Worm (Caenorhabditis elegans): Measurements from ENCODE around the gene C14B9.2.

Gene C14B9.2

ce11 chrIII:8100960-8101359 is 32.5 kb upstream of the C14B9.2 start, which contains the start of gene plk-1:
TSS of gene plk-1 (plus strand) at chrIII:8101348.
- peak; percentile 32 for TF ChIP-seq ceh-39 (tag; optimal IDR thresholded peaks at IDR 0.05)
- TF ChIP-seq mep-1 (tag; optimal IDR thresholded peaks at IDR 0.05), result peak; percentile 26
- TF ChIP-seq pha-4 (tag; optimal IDR thresholded peaks at IDR 0.05), result peak; percentile 13
- no peak for TF ChIP-seq ceh-43 (GFP tag; optimal IDR thresholded peaks at IDR 0.05)
- TF ChIP-seq lsy-2 (tag; optimal IDR thresholded peaks at IDR 0.05), result peak; percentile 62
- no peak for TF ChIP-seq unc-62 (GFP tag; optimal IDR thresholded peaks at IDR 0.05)

- no peak for TF ChIP-seq blmp-1 (tag; optimal IDR thresholded peaks at IDR 0.05)
- no peak for TF ChIP-seq cnd-1 (tag; optimal IDR thresholded peaks at IDR 0.05)
- no peak for TF ChIP-seq elt-1 (tag; optimal IDR thresholded peaks at IDR 0.05; ENCODE audit: borderline replicate concordance, insufficient read depth)
- no peak for TF ChIP-seq sem-2 (GFP tag; optimal IDR thresholded peaks at IDR 0.05)
- TF ChIP-seq drap-1 (GFP tag; optimal IDR thresholded peaks at IDR 0.05), result no peak
- TF ChIP-seq ztf-11 (tag; optimal IDR thresholded peaks at IDR 0.05), result no peak
Observed at ce11 chrIII:8105771-8106170, 27.7 kb upstream of the C14B9.2 start.

ce11 chrIII:8106476-8106875 is 27.0 kb upstream of the C14B9.2 start:
- TF ChIP-seq nhr-12 (tag; optimal IDR thresholded peaks at IDR 0.05) (no peak), unc-39 (tag; optimal IDR thresholded peaks at IDR 0.05) (peak; percentile 18), flh-1 (GFP tag; optimal IDR thresholded peaks at IDR 0.05) (peak; percentile 60), blmp-1 (tag; optimal IDR thresholded peaks at IDR 0.05) (no peak), zip-8 (tag; optimal IDR thresholded peaks at IDR 0.05) (no peak), ces-1 (GFP tag; optimal IDR thresholded peaks at IDR 0.05) (peak; percentile 12), mls-2 (tag; optimal IDR thresholded peaks at IDR 0.05) (peak; percentile 85), sptf-1 (tag; optimal IDR thresholded peaks at IDR 0.05) (peak; percentile 90), ceh-83 (GFP tag; optimal IDR thresholded peaks at IDR 0.05) (peak; percentile 85), lsy-2 (tag; optimal IDR thresholded peaks at IDR 0.05) (no peak), elt-1 (tag; optimal IDR thresholded peaks at IDR 0.05; ENCODE audit: borderline replicate concordance, insufficient read depth) (no peak), ztf-11 (tag; optimal IDR thresholded peaks at IDR 0.05) (no peak), nhr-28 (tag; optimal IDR thresholded peaks at IDR 0.05) (no peak), tbx-8 (GFP tag; optimal IDR thresholded peaks at IDR 0.05) (no peak), ham-2 (GFP tag; optimal IDR thresholded peaks at IDR 0.05) (peak; percentile 64), unc-120 (tag; optimal IDR thresholded peaks at IDR 0.05; ENCODE audit: poor library complexity, severe bottlenecking) (peak; percentile 74), unc-62 (GFP tag; optimal IDR thresholded peaks at IDR 0.05) (no peak), bed-3 (GFP tag; optimal IDR thresholded peaks at IDR 0.05) (peak; percentile 66), lin-13 (tag; optimal IDR thresholded peaks at IDR 0.05) (peak; percentile 27), sem-2 (GFP tag; optimal IDR thresholded peaks at IDR 0.05) (peak; percentile 70), drap-1 (GFP tag; optimal IDR thresholded peaks at IDR 0.05) (peak; percentile 85), ceh-43 (GFP tag; optimal IDR thresholded peaks at IDR 0.05) (peak; percentile 68), hlh-1 (tag; optimal IDR thresholded peaks at IDR 0.05) (peak; percentile 8), elt-3 (tag; optimal IDR thresholded peaks at IDR 0.05) (no peak), mab-5 (tag; optimal IDR thresholded peaks at IDR 0.05) (no peak), cnd-1 (tag; optimal IDR thresholded peaks at IDR 0.05) (peak; percentile 87), mep-1 (tag; optimal IDR thresholded peaks at IDR 0.05) (peak; percentile 2), ceh-39 (tag; optimal IDR thresholded peaks at IDR 0.05) (no peak), snpc-4 (tag; optimal IDR thresholded peaks at IDR 0.05) (no peak), lin-32 (GFP tag; optimal IDR thresholded peaks at IDR 0.05) (peak; percentile 70), M03D4.4 (tag; optimal IDR thresholded peaks at IDR 0.05) (peak; percentile 82), nhr-2 (tag; optimal IDR thresholded peaks at IDR 0.05) (no peak), nhr-76 (tag; optimal IDR thresholded peaks at IDR 0.05) (no peak), nhr-237 (tag; optimal IDR thresholded peaks at IDR 0.05) (no peak), pha-4 (tag; optimal IDR thresholded peaks at IDR 0.05) (peak; percentile 16)

- TF ChIP-seq lsy-2 (tag; optimal IDR thresholded peaks at IDR 0.05), result no peak
- TF ChIP-seq nhr-237 (tag; optimal IDR thresholded peaks at IDR 0.05), result no peak
- TF ChIP-seq mab-5 (tag; optimal IDR thresholded peaks at IDR 0.05), result no peak
- TF ChIP-seq ceh-39 (tag; optimal IDR thresholded peaks at IDR 0.05), result no peak
- TF ChIP-seq ceh-43 (GFP tag; optimal IDR thresholded peaks at IDR 0.05), result no peak
Observed at ce11 chrIII:8108490-8108889, 25.0 kb upstream of the C14B9.2 start, which contains the start of gene C14B9.3. TSS of gene C14B9.3 (plus strand) at chrIII:8108790.

All from whole organism, mixed stage, embryonic.